Worm (Caenorhabditis elegans) whole organism, L4/young adult: ENCODE results near the gene T06D8.10.

Experiments used
- W03F9.2 ChIP-seq: fragments of 150-350 bp; optimal IDR thresholded peaks from 2 replicates; lab custom pipeline; 2014; ENCODE audit warnings: missing biosample characterization, missing genetic modification characterization
- dao-5 ChIP-seq: sonication (generic microtip); optimal IDR thresholded peaks from 2 replicates; lab custom pipeline; 2016; ENCODE audit warnings: missing genotype, missing genetic modification characterization, moderate library complexity, missing compliant biosample characterization
- him-1 ChIP-seq: sonication (generic microtip); optimal IDR thresholded peaks from 2 replicates; lab custom pipeline; 2016; ENCODE audit warnings: missing genotype, missing genetic modification reagents, missing genetic modification characterization, missing compliant biosample characterization

- TF ChIP-seq W03F9.2 (tag; lab: Kevin White, UChicago) (no peak), him-1 (tag; lab: Kevin White, UChicago) (no peak), dao-5 (tag; lab: Kevin White, UChicago) (no peak)
Observed at ce11 chrII:11285282-11285933, 38.1 kb upstream of the T06D8.10 start.
